Worm (Caenorhabditis elegans) whole organism, young adult: ENCODE measurements around the gene drr-1.

ENCODE experiments used
- B0035.1 ChIP-seq: sonication (generic microtip); optimal IDR thresholded peaks from 2 replicates; lab custom pipeline; 2016; ENCODE audit warnings: missing genetic modification characterization, mild to moderate bottlenecking, missing compliant biosample characterization, missing genotype, missing genetic modification reagents
- C06A6.2 ChIP-seq: fragments of 200-800 bp; sonication (Bioruptor generic); conservative IDR thresholded peaks from 2 replicates; pipeline ENCODE4 v1.3.6; 2022; ENCODE audit warnings: missing genetic modification characterization, missing compliant biosample characterization
- F10E7.11 ChIP-seq: sonication (generic microtip); optimal IDR thresholded peaks from 2 replicates; lab custom pipeline; 2017; ENCODE audit warnings: mild to moderate bottlenecking, missing genetic modification characterization, moderate library complexity, missing compliant biosample characterization
- F33H1.4 ChIP-seq: fragments of 200-800 bp; sonication (Bioruptor generic); IDR thresholded peaks from 2 replicates; pipeline ENCODE4 v1.3.6; 2022; ENCODE audit warnings: missing genetic modification reagents, missing genetic modification characterization, missing compliant biosample characterization
- F49E8.2 ChIP-seq: sonication (generic microtip); optimal IDR thresholded peaks from 3 replicates; lab custom pipeline; 2017; ENCODE audit warnings: missing genetic modification characterization, mild to moderate bottlenecking, missing compliant biosample characterization, antibody characterized with exemption, moderate library complexity; ENCODE audit not compliant: insufficient read depth
- F57A8.1 ChIP-seq: fragments of 200-800 bp; sonication (Bioruptor generic); optimal IDR thresholded peaks from 2 replicates; lab custom pipeline; 2018; ENCODE audit warnings: mild to moderate bottlenecking, missing genetic modification characterization, moderate library complexity, missing compliant biosample characterization
- K11D2.4 ChIP-seq: fragments of 200-800 bp; sonication (Bioruptor generic); IDR thresholded peaks from 2 replicates; pipeline ENCODE4 v1.3.6; 2022; ENCODE audit warnings: missing genetic modification reagents, missing genetic modification characterization, missing compliant biosample characterization
- T07F8.4 ChIP-seq: sonication (generic microtip); optimal IDR thresholded peaks from 2 replicates; lab custom pipeline; 2016; ENCODE audit warnings: mild to moderate bottlenecking, missing genetic modification characterization, moderate library complexity, missing compliant biosample characterization
- Y53G8AR.9 ChIP-seq: fragments of 200-800 bp; sonication (Bioruptor generic); conservative IDR thresholded peaks from 2 replicates; pipeline ENCODE4 v1.3.6; 2022; ENCODE audit warnings: missing genetic modification reagents, missing genetic modification characterization, missing compliant biosample characterization
- akir-1 ChIP-seq: fragments of 200-800 bp; sonication (Bioruptor generic); optimal IDR thresholded peaks from 2 replicates; lab custom pipeline; 2018; ENCODE audit warnings: mild to moderate bottlenecking, missing genetic modification characterization, moderate library complexity, missing compliant biosample characterization
- attf-5 ChIP-seq: fragments of 200-800 bp; sonication (Bioruptor generic); optimal IDR thresholded peaks from 2 replicates; lab custom pipeline; 2018; ENCODE audit warnings: mild to moderate bottlenecking, missing genetic modification characterization, missing compliant biosample characterization
- ceh-100 ChIP-seq: fragments of 200-800 bp; sonication (Bioruptor generic); IDR thresholded peaks from 2 replicates; pipeline ENCODE4 v1.3.6; 2022; ENCODE audit warnings: missing genetic modification reagents, missing genetic modification characterization, missing compliant biosample characterization
- ceh-27 ChIP-seq: fragments of 200-800 bp; sonication (Bioruptor generic); optimal IDR thresholded peaks from 2 replicates; lab custom pipeline; 2018; ENCODE audit warnings: mild to moderate bottlenecking, missing genetic modification characterization, moderate library complexity, missing compliant biosample characterization
- chd-7 ChIP-seq: sonication (generic microtip); optimal IDR thresholded peaks from 2 replicates; lab custom pipeline; 2016; ENCODE audit warnings: mild to moderate bottlenecking, missing genetic modification characterization, moderate library complexity, missing compliant biosample characterization
- dox-1 ChIP-seq: fragments of 200-800 bp; sonication (Bioruptor generic); IDR thresholded peaks from 2 replicates; pipeline ENCODE4 v1.3.6; 2022; ENCODE audit warnings: missing genetic modification reagents, missing genetic modification characterization, missing compliant biosample characterization
- dpl-1 ChIP-seq: fragments of 150-350 bp; optimal IDR thresholded peaks from 2 replicates; lab custom pipeline; 2014; ENCODE audit warnings: missing biosample characterization, missing genetic modification reagents, missing genetic modification characterization
- egl-18 ChIP-seq: fragments of 200-800 bp; sonication (Bioruptor generic); IDR thresholded peaks from 2 replicates; pipeline ENCODE4 v1.3.6; 2022; ENCODE audit warnings: missing genetic modification reagents, missing genetic modification characterization, missing compliant biosample characterization
- egrh-3 ChIP-seq: fragments of 200-800 bp; sonication (Bioruptor generic); IDR thresholded peaks from 2 replicates; pipeline ENCODE4 v1.3.6; 2022; ENCODE audit warnings: missing genetic modification reagents, missing genetic modification characterization, missing compliant biosample characterization
- gei-17 ChIP-seq: fragments of 200-800 bp; sonication (Bioruptor generic); optimal IDR thresholded peaks from 2 replicates; lab custom pipeline; 2018; ENCODE audit warnings: mild to moderate bottlenecking, missing genetic modification characterization, missing compliant biosample characterization
- him-1 ChIP-seq: sonication (generic microtip); optimal IDR thresholded peaks from 2 replicates; lab custom pipeline; 2016; ENCODE audit warnings: missing genotype, missing genetic modification reagents, missing genetic modification characterization, missing compliant biosample characterization
- hsf-1 ChIP-seq: fragments of 200-800 bp; sonication (Bioruptor generic); IDR thresholded peaks from 2 replicates; pipeline ENCODE4 v1.3.6; 2022; ENCODE audit warnings: missing genetic modification reagents, missing genetic modification characterization, missing compliant biosample characterization
- lin-40 ChIP-seq: sonication (generic microtip); optimal IDR thresholded peaks from 2 replicates; lab custom pipeline; 2016; ENCODE audit warnings: missing genetic modification characterization, mild to moderate bottlenecking, missing compliant biosample characterization, missing genotype, missing genetic modification reagents
- lir-1 ChIP-seq: fragments of 200-800 bp; sonication (Bioruptor generic); conservative IDR thresholded peaks from 2 replicates; pipeline ENCODE4 v1.3.6; 2022; ENCODE audit warnings: missing genetic modification reagents, missing genetic modification characterization, missing compliant biosample characterization
- lsl-1 ChIP-seq: fragments of 200-800 bp; sonication (Bioruptor generic); optimal IDR thresholded peaks from 2 replicates; lab custom pipeline; 2018; ENCODE audit warnings: mild to moderate bottlenecking, missing genetic modification characterization, moderate library complexity, missing compliant biosample characterization
- madf-10 ChIP-seq: sonication (generic microtip); optimal IDR thresholded peaks from 2 replicates; lab custom pipeline; 2016; ENCODE audit warnings: mild to moderate bottlenecking, missing genetic modification characterization, missing compliant biosample characterization
- madf-3 ChIP-seq: fragments of 200-800 bp; sonication (Bioruptor generic); IDR thresholded peaks from 2 replicates; pipeline ENCODE4 v1.3.6; 2022; ENCODE audit warnings: missing genetic modification reagents, missing genetic modification characterization, missing compliant biosample characterization
- madf-8 ChIP-seq: fragments of 200-800 bp; sonication (Bioruptor generic); conservative IDR thresholded peaks from 2 replicates; pipeline ENCODE4 v1.3.6; 2022; ENCODE audit warnings: missing genetic modification reagents, missing genetic modification characterization, missing compliant biosample characterization
- nfya-1 ChIP-seq: sonication (generic microtip); optimal IDR thresholded peaks from 2 replicates; lab custom pipeline; 2017; ENCODE audit warnings: antibody characterized with exemption, missing compliant biosample characterization, missing genetic modification characterization, borderline replicate concordance; ENCODE audit not compliant: insufficient read depth
- nfya-2 ChIP-seq: fragments of 200-800 bp; sonication (Bioruptor generic); IDR thresholded peaks from 2 replicates; pipeline ENCODE4 v1.3.6; 2022; ENCODE audit warnings: missing genetic modification reagents, missing genetic modification characterization, missing compliant biosample characterization
- nfyb-1 ChIP-seq: fragments of 200-800 bp; sonication (Bioruptor generic); IDR thresholded peaks from 2 replicates; pipeline ENCODE4 v1.3.6; 2022; ENCODE audit warnings: missing genetic modification reagents, missing genetic modification characterization, missing compliant biosample characterization
- pha-4 ChIP-seq: fragments of 150-350 bp; sonication (generic microtip); optimal IDR thresholded peaks from 2 replicates; lab custom pipeline; 2014; ENCODE audit warnings: missing biosample characterization, missing genetic modification reagents, missing genetic modification characterization
- rec-8 ChIP-seq, 2 experiments: sonication (generic microtip); optimal IDR thresholded peaks; 2 replicates each; lab custom pipeline; 2016; ENCODE audit warnings: mild to moderate bottlenecking in 2 of 2, missing genetic modification characterization in 2 of 2, missing genetic modification reagents in 2 of 2, missing genotype in 2 of 2, missing biosample characterization in 1 of 2, missing compliant biosample characterization in 1 of 2, moderate library complexity in 1 of 2
- repo-1 ChIP-seq: sonication (generic microtip); optimal IDR thresholded peaks from 2 replicates; lab custom pipeline; 2017; ENCODE audit warnings: mild to moderate bottlenecking, missing genetic modification characterization, missing compliant biosample characterization
- sdz-38 ChIP-seq: sonication (generic microtip); optimal IDR thresholded peaks from 2 replicates; lab custom pipeline; 2016; ENCODE audit warnings: missing genotype, missing genetic modification characterization, missing compliant biosample characterization
- sea-2 ChIP-seq: fragments of 200-800 bp; sonication (Bioruptor generic); IDR thresholded peaks from 2 replicates; pipeline ENCODE4 v1.3.6; 2022; ENCODE audit warnings: missing genetic modification characterization, missing compliant biosample characterization
- snpc-3.4 ChIP-seq: sonication (generic microtip); optimal IDR thresholded peaks from 2 replicates; lab custom pipeline; 2017; ENCODE audit warnings: missing genetic modification characterization, mild to moderate bottlenecking, missing compliant biosample characterization, antibody characterized with exemption, moderate library complexity, missing genotype, missing genetic modification reagents
- somi-1 ChIP-seq: fragments of 200-800 bp; sonication (Bioruptor generic); optimal IDR thresholded peaks from 2 replicates; lab custom pipeline; 2018; ENCODE audit warnings: mild to moderate bottlenecking, missing genetic modification characterization, missing compliant biosample characterization
- sptf-2 ChIP-seq: fragments of 200-800 bp; sonication (Bioruptor generic); optimal IDR thresholded peaks from 2 replicates; lab custom pipeline; 2018; ENCODE audit warnings: mild to moderate bottlenecking, missing genetic modification characterization, missing compliant biosample characterization
- tbp1 ChIP-seq: fragments of 200-800 bp; sonication (Bioruptor generic); optimal IDR thresholded peaks from 2 replicates; lab custom pipeline; 2018; ENCODE audit warnings: mild to moderate bottlenecking, missing genetic modification characterization, missing compliant biosample characterization
- tbx-9 ChIP-seq: sonication (generic microtip); optimal IDR thresholded peaks from 2 replicates; lab custom pipeline; 2016; ENCODE audit warnings: borderline replicate concordance, missing genetic modification characterization, inconsistent platforms, missing compliant biosample characterization
- tlf-1 ChIP-seq: fragments of 200-800 bp; sonication (Bioruptor generic); optimal IDR thresholded peaks from 2 replicates; lab custom pipeline; 2018; ENCODE audit warnings: mild to moderate bottlenecking, missing genetic modification characterization, missing compliant biosample characterization
- unc-62 ChIP-seq: fragments of 150-350 bp; optimal IDR thresholded peaks from 2 replicates; lab custom pipeline; 2014; ENCODE audit warnings: missing biosample characterization, missing genetic modification reagents, missing genetic modification characterization
- zim-3 ChIP-seq: sonication (generic microtip); optimal IDR thresholded peaks from 2 replicates; lab custom pipeline; 2017; ENCODE audit warnings: mild to moderate bottlenecking, missing genetic modification characterization, moderate library complexity, missing compliant biosample characterization
- ztf-18 ChIP-seq: sonication (generic microtip); optimal IDR thresholded peaks from 2 replicates; lab custom pipeline; 2016; ENCODE audit warnings: missing genotype, mild to moderate bottlenecking, missing genetic modification characterization, missing compliant biosample characterization
- ztf-26 ChIP-seq: sonication (generic microtip); optimal IDR thresholded peaks from 2 replicates; lab custom pipeline; 2017; ENCODE audit warnings: missing genetic modification characterization, missing compliant biosample characterization
- ztf-3 ChIP-seq: fragments of 200-800 bp; sonication (Bioruptor generic); optimal IDR thresholded peaks from 2 replicates; lab custom pipeline; 2018; ENCODE audit warnings: mild to moderate bottlenecking, missing genetic modification characterization, missing compliant biosample characterization
- ztf-6 ChIP-seq: fragments of 200-800 bp; sonication (Bioruptor generic); IDR thresholded peaks from 2 replicates; pipeline ENCODE4 v1.3.6; 2022; ENCODE audit warnings: missing genetic modification reagents, missing genetic modification characterization, missing compliant biosample characterization

Gene drr-1

ce11 chrII:13460592-13461395 lies 34.9 kb downstream of the drr-1 start, which contains the start of gene pqn-27 (continued):
- TF ChIP-seq repo-1 (tag; lab: Kevin White, UChicago): peak; percentile 91
- TF ChIP-seq akir-1 (GFP tag; lab: Kevin White, UChicago): no peak
- no peak for TF ChIP-seq T07F8.4 (tag; lab: Kevin White, UChicago)
- no peak for TF ChIP-seq hsf-1 (GFP tag; lab: Robert Waterston, UW)
- TF ChIP-seq rec-8 (tag; optimal IDR thresholded peaks at IDR 0.05; lab: Kevin White, UChicago): no peak
- no peak for TF ChIP-seq egl-18 (GFP tag; lab: Robert Waterston, UW)
- no peak for TF ChIP-seq dpl-1
- no peak for TF ChIP-seq nfya-2 (GFP tag; lab: Robert Waterston, UW)
- no peak for TF ChIP-seq him-1
- TF ChIP-seq somi-1 (GFP tag; lab: Kevin White, UChicago): peak; percentile 58
- TF ChIP-seq unc-62: no peak
- peak; percentile 11 for TF ChIP-seq lsl-1 (GFP tag; lab: Kevin White, UChicago)
- no peak for TF ChIP-seq nfya-1 (tag; lab: Kevin White, UChicago)
- no peak for TF ChIP-seq tbx-9
- peak; percentile 8 for TF ChIP-seq snpc-3.4 (tag; lab: Kevin White, UChicago)
- peak; percentile 63 for TF ChIP-seq nfyb-1 (GFP tag; lab: Robert Waterston, UW)
- TF ChIP-seq sea-2 (GFP tag; lab: Robert Waterston, UW): no peak
- no peak for TF ChIP-seq sptf-2
- TF ChIP-seq ztf-18: no peak
- TF ChIP-seq F57A8.1 (GFP tag; lab: Kevin White, UChicago): no peak
- TF ChIP-seq lir-1 (GFP tag; lab: Robert Waterston, UW): no peak
- TF ChIP-seq ceh-100 (GFP tag; lab: Robert Waterston, UW): no peak
- TF ChIP-seq zim-3: no peak
- no peak for TF ChIP-seq ceh-27 (GFP tag; lab: Kevin White, UChicago)
- peak; percentile 46 for TF ChIP-seq dox-1 (GFP tag; lab: Robert Waterston, UW)
- peak; percentile 16 for TF ChIP-seq F10E7.11 (tag; lab: Kevin White, UChicago)
- no peak for TF ChIP-seq ztf-6
- TF ChIP-seq ztf-26 (tag; lab: Kevin White, UChicago): peak; percentile 85
- TF ChIP-seq F49E8.2 (tag; lab: Kevin White, UChicago): no peak
- peak; percentile 40; the same call in 1 of the 2 replicates for TF ChIP-seq K11D2.4
- peak; percentile 79 for TF ChIP-seq lin-40
- TF ChIP-seq chd-7 (tag; lab: Kevin White, UChicago): peak; percentile 62
- TF ChIP-seq gei-17 (GFP tag; lab: Kevin White, UChicago): peak; percentile 40
- peak; percentile 44 for TF ChIP-seq attf-5 (GFP tag; lab: Kevin White, UChicago)
- no peak for TF ChIP-seq F33H1.4 (GFP tag; lab: Robert Waterston, UW)
- no peak for TF ChIP-seq sdz-38
- TF ChIP-seq madf-3 (GFP tag; lab: Robert Waterston, UW): no peak
- peak; percentile 80 for TF ChIP-seq pha-4 (tag; lab: Kevin White, UChicago)
- peak; percentile 64; the same call in 1 of the 2 replicates for TF ChIP-seq Y53G8AR.9 (GFP tag; lab: Robert Waterston, UW)
- peak; percentile 48 for TF ChIP-seq tbp1 (GFP tag; lab: Kevin White, UChicago)
- peak; percentile 32 for TF ChIP-seq B0035.1 (tag; lab: Kevin White, UChicago)
- no peak for TF ChIP-seq egrh-3 (GFP tag; lab: Robert Waterston, UW)
- TF ChIP-seq madf-10 (tag; lab: Kevin White, UChicago): no peak
- TF ChIP-seq tlf-1 (GFP tag; lab: Kevin White, UChicago): peak; percentile 56
- TF ChIP-seq C06A6.2 (GFP tag; lab: Robert Waterston, UW): peak; percentile 55; the same call in 1 of the 2 replicates
- no peak for TF ChIP-seq madf-8 (GFP tag; lab: Robert Waterston, UW)
- peak; percentile 39 for TF ChIP-seq ztf-3 (GFP tag; lab: Kevin White, UChicago)
